Worm (Caenorhabditis elegans) whole organism, mixed stage, embryonic: Measurements from ENCODE around the gene bcc-1.

ENCODE experiments used
- bed-3 ChIP-seq: fragments of 200-800 bp; sonication (Bioruptor generic); optimal IDR thresholded peaks from 3 replicates; lab custom pipeline; 2018; ENCODE audit warnings: mild to moderate bottlenecking, missing genetic modification characterization, moderate library complexity, missing compliant biosample characterization
- elt-1 ChIP-seq: sonication (generic microtip); optimal IDR thresholded peaks from 2 replicates; lab custom pipeline; 2017; ENCODE audit warnings: missing genetic modification characterization, mild to moderate bottlenecking, missing compliant biosample characterization, antibody characterized with exemption, moderate library complexity, borderline replicate concordance; ENCODE audit not compliant: insufficient read depth
- lin-32 ChIP-seq: fragments of 200-800 bp; sonication (Bioruptor generic); optimal IDR thresholded peaks from 2 replicates; lab custom pipeline; 2018; ENCODE audit warnings: mild to moderate bottlenecking, missing genetic modification characterization, missing compliant biosample characterization
- pha-4 ChIP-seq: fragments of 150-350 bp; optimal IDR thresholded peaks from 2 replicates; lab custom pipeline; 2018; ENCODE audit warnings: missing biosample characterization, missing genetic modification reagents, missing genetic modification characterization
- unc-120 ChIP-seq: sonication (generic microtip); optimal IDR thresholded peaks from 2 replicates; lab custom pipeline; 2017; ENCODE audit warnings: missing genetic modification characterization, missing compliant biosample characterization; ENCODE audit not compliant: poor library complexity, severe bottlenecking
- ztf-11 ChIP-seq: fragments of 150-350 bp; optimal IDR thresholded peaks from 2 replicates; lab custom pipeline; 2014; ENCODE audit warnings: missing biosample characterization, missing genetic modification characterization

ce11 chrIV:11094052-11094451 is 1.7 kb upstream of the bcc-1 start:
- TF ChIP-seq lin-32 (GFP tag; lab: Kevin White, UChicago) (no peak), bed-3 (GFP tag; lab: Kevin White, UChicago) (no peak), pha-4 (no peak), unc-120 (tag; lab: Kevin White, UChicago) (no peak), ztf-11 (no peak), elt-1 (tag; lab: Kevin White, UChicago) (no peak)
